Fruit fly (Drosophila melanogaster) S2 (cell line): Measurements from ENCODE around the gene CG8641.

Experiments
- CG8478 ChIP-seq: fragments of >200 bp; optimal IDR thresholded peaks from 2 replicates; lab custom pipeline; 2018
- CTCF ChIP-seq, 2 experiments: fragments of >200 bp; optimal IDR thresholded peaks; 2 replicates each; lab custom pipeline; 2018

DNA sequence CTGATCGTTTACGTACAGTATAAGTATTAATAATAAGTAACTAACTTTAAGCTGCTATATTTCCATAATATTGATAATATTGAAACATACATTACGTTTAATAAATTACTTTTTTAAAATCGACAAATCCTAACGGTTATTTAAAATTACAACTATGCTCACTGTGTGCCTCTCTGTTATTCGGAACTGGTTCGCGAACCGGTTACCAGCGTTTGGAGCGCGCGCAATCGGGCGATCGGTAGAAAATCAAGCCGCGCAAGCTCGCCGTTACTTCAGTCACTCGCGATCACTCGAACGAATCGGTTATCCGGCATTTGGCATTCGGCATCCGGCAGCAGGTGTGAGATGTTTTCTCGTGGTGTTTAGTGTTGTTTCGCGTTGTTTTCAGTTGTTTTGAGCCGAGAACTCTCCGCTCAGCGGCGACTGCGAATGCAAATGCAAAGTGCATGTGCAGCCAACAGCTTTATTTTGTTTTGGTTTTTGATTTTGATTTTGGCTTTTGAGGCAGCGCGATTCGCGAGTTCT is 17.3 kb upstream of the CG8641 start, which contains the start of gene form3:
- TF ChIP-seq CG8478 (lab: Kevin White, UChicago) (no peak), CTCF (optimal IDR thresholded peaks at IDR 0.05; lab: Kevin White, UChicago) (no peak)
